Fruit fly (Drosophila melanogaster) whole organism, embryonic: Measurements from ENCODE around the gene Wnt6.

ENCODE experiments used
- Blimp-1 ChIP-seq: fragments of 200-800 bp; sonication (Bioruptor generic); optimal IDR thresholded peaks from 3 replicates; lab custom pipeline; 2018; ENCODE audit warnings: missing biosample characterization, missing genetic modification characterization, mild to moderate bottlenecking, moderate library complexity, missing genetic modification reagents
- C15 ChIP-seq: fragments of 200-800 bp; sonication (Bioruptor generic); IDR thresholded peaks from 3 replicates; pipeline ENCODE4 v1.3.6; 2022; ENCODE audit warnings: missing biosample characterization, missing genetic modification characterization
- CG12071 ChIP-seq: fragments of 200-800 bp; sonication (Bioruptor generic); optimal IDR thresholded peaks from 3 replicates; lab custom pipeline; 2018; ENCODE audit warnings: missing biosample characterization, mild to moderate bottlenecking, missing genetic modification characterization
- CG17829 ChIP-seq: fragments of 200-800 bp; optimal IDR thresholded peaks from 2 replicates; lab custom pipeline; 2019; ENCODE audit warnings: missing biosample characterization, mild to moderate bottlenecking, missing genetic modification characterization, moderate library complexity
- CG17912 ChIP-seq: fragments of 200-800 bp; sonication (Bioruptor generic); optimal IDR thresholded peaks from 2 replicates; lab custom pipeline; 2018; ENCODE audit warnings: missing biosample characterization, mild to moderate bottlenecking, missing genetic modification characterization
- CG2120 ChIP-seq: fragments of 200-800 bp; sonication (Bioruptor generic); optimal IDR thresholded peaks from 3 replicates; lab custom pipeline; 2016; ENCODE audit warnings: missing biosample characterization, missing genetic modification characterization
- CG34422 ChIP-seq: fragments of 200-800 bp; sonication (Bioruptor generic); IDR thresholded peaks from 3 replicates; pipeline ENCODE4 v1.3.6; 2022; ENCODE audit warnings: missing biosample characterization, missing genetic modification characterization
- CG3995 ChIP-seq: fragments of 200-800 bp; sonication (Bioruptor generic); optimal IDR thresholded peaks from 3 replicates; lab custom pipeline; 2016; ENCODE audit warnings: missing biosample characterization, missing genetic modification characterization
- CG6813 ChIP-seq: fragments of 200-800 bp; sonication (Bioruptor generic); optimal IDR thresholded peaks from 2 replicates; lab custom pipeline; 2017; ENCODE audit warnings: missing biosample characterization, missing genetic modification characterization, mild to moderate bottlenecking, moderate library complexity, missing genetic modification reagents
- CG7987 ChIP-seq: fragments of 200-800 bp; sonication (Bioruptor generic); optimal IDR thresholded peaks from 2 replicates; lab custom pipeline; 2018; ENCODE audit warnings: missing biosample characterization, mild to moderate bottlenecking, missing genetic modification characterization, moderate library complexity
- CG9437 ChIP-seq: fragments of 200-800 bp; sonication (Bioruptor generic); optimal IDR thresholded peaks from 2 replicates; lab custom pipeline; 2018; ENCODE audit warnings: missing biosample characterization, mild to moderate bottlenecking, missing genetic modification characterization
- CHES-1-like ChIP-seq: fragments of 200-800 bp; sonication (Bioruptor generic); optimal IDR thresholded peaks from 2 replicates; lab custom pipeline; 2016; ENCODE audit warnings: missing biosample characterization, missing genetic modification characterization
- D19A ChIP-seq: fragments of 200-800 bp; optimal IDR thresholded peaks from 3 replicates; lab custom pipeline; 2019; ENCODE audit warnings: missing biosample characterization, mild to moderate bottlenecking, missing genetic modification characterization, moderate library complexity
- Dfd ChIP-seq, 2 experiments: fragments of >200 bp; optimal IDR thresholded peaks; 2 replicates each; lab custom pipeline; 2017; ENCODE audit warnings: missing biosample characterization in 2 of 2, missing genetic modification characterization in 2 of 2
- Eip74EF ChIP-seq, 2 experiments: fragments of 200-800 bp in 1 of 2; fragments of >200 bp in 1 of 2; sonication (Bioruptor generic) in 1 of 2; optimal IDR thresholded peaks; 2 replicates each; lab custom pipeline; 2017 to 2019; ENCODE audit warnings: missing biosample characterization in 2 of 2, missing genetic modification characterization in 2 of 2, mild to moderate bottlenecking in 1 of 2, moderate library complexity in 1 of 2
- Fer3 ChIP-seq: fragments of 200-800 bp; sonication (Bioruptor generic); optimal IDR thresholded peaks from 2 replicates; lab custom pipeline; 2018; ENCODE audit warnings: missing biosample characterization, mild to moderate bottlenecking, missing genetic modification characterization, moderate library complexity
- HHEX ChIP-seq: fragments of 200-800 bp; sonication (Bioruptor generic); optimal IDR thresholded peaks from 3 replicates; lab custom pipeline; 2017; ENCODE audit warnings: missing biosample characterization, mild to moderate bottlenecking, missing genetic modification characterization, missing genetic modification reagents
- HmgD ChIP-seq: fragments of 200-800 bp; sonication (Bioruptor generic); optimal IDR thresholded peaks from 3 replicates; lab custom pipeline; 2016; ENCODE audit warnings: missing biosample characterization, missing genetic modification characterization
- Hr78 ChIP-seq, 2 experiments: fragments of 200-800 bp in 1 of 2; fragments of >200 bp in 1 of 2; sonication (Bioruptor generic) in 1 of 2; optimal IDR thresholded peaks; 2 replicates each; lab custom pipeline; 2017 to 2019; ENCODE audit warnings: missing biosample characterization in 2 of 2, missing genetic modification characterization in 2 of 2, mild to moderate bottlenecking in 1 of 2, moderate library complexity in 1 of 2
- Mad ChIP-seq: fragments of 200-800 bp; sonication (Bioruptor generic); optimal IDR thresholded peaks from 2 replicates; lab custom pipeline; 2016; ENCODE audit warnings: missing biosample characterization, missing genetic modification characterization
- Max ChIP-seq: fragments of 200-800 bp; sonication (Bioruptor generic); optimal IDR thresholded peaks from 2 replicates; lab custom pipeline; 2016; ENCODE audit warnings: missing biosample characterization, mild to moderate bottlenecking, missing genetic modification characterization
- Xbp1 ChIP-seq: fragments of 200-800 bp; sonication (Bioruptor generic); optimal IDR thresholded peaks from 3 replicates; lab custom pipeline; 2016; ENCODE audit warnings: missing biosample characterization, mild to moderate bottlenecking, missing genetic modification characterization
- ara ChIP-seq: fragments of 200-800 bp; sonication (Bioruptor generic); IDR thresholded peaks from 2 replicates; pipeline ENCODE4 v1.3.6; 2022; ENCODE audit warnings: missing biosample characterization, missing genetic modification characterization
- az2 ChIP-seq: fragments of 200-800 bp; sonication (Bioruptor generic); optimal IDR thresholded peaks from 3 replicates; lab custom pipeline; 2016; ENCODE audit warnings: missing biosample characterization, missing genetic modification characterization
- bcd ChIP-seq: fragments of 200-800 bp; sonication (Bioruptor generic); optimal IDR thresholded peaks from 2 replicates; lab custom pipeline; 2017; ENCODE audit warnings: missing biosample characterization, mild to moderate bottlenecking, missing genetic modification characterization
- btn ChIP-seq: fragments of 200-800 bp; sonication (Bioruptor generic); optimal IDR thresholded peaks from 2 replicates; lab custom pipeline; 2016; ENCODE audit warnings: missing biosample characterization, missing genetic modification characterization
- chm ChIP-seq: fragments of 200-800 bp; sonication (Bioruptor generic); IDR thresholded peaks from 2 replicates; pipeline ENCODE4 v1.3.6; 2022; ENCODE audit warnings: missing biosample characterization, missing genetic modification characterization
- corto ChIP-seq: fragments of 200-800 bp; sonication (Bioruptor generic); optimal IDR thresholded peaks from 2 replicates; lab custom pipeline; 2016; ENCODE audit warnings: missing biosample characterization, mild to moderate bottlenecking, missing genetic modification characterization, moderate library complexity
- croc ChIP-seq: fragments of 200-800 bp; sonication (Bioruptor generic); conservative IDR thresholded peaks from 3 replicates; pipeline ENCODE4 v1.3.6; 2022; ENCODE audit warnings: missing biosample characterization, missing genetic modification characterization
- ewg ChIP-seq: fragments of 200-800 bp; sonication (Bioruptor generic); optimal IDR thresholded peaks from 3 replicates; lab custom pipeline; 2017; ENCODE audit warnings: mild to moderate bottlenecking, missing biosample characterization, missing genetic modification reagents, missing genetic modification characterization
- fd102C ChIP-seq: fragments of 200-800 bp; sonication (Bioruptor generic); optimal IDR thresholded peaks from 2 replicates; lab custom pipeline; 2018; ENCODE audit warnings: missing biosample characterization, mild to moderate bottlenecking, missing genetic modification characterization, moderate library complexity
- gcm2 ChIP-seq: fragments of 200-800 bp; sonication (Bioruptor generic); optimal IDR thresholded peaks from 2 replicates; lab custom pipeline; 2016; ENCODE audit warnings: missing biosample characterization, missing genetic modification characterization
- insv ChIP-seq, 2 experiments: fragments of 200-800 bp; sonication (Bioruptor generic); optimal IDR thresholded peaks; 3 replicates each; lab custom pipeline; 2016 to 2018; ENCODE audit warnings: missing biosample characterization in 2 of 2, missing genetic modification characterization in 2 of 2
- kni ChIP-seq: fragments of 200-800 bp; sonication (Bioruptor generic); optimal IDR thresholded peaks from 3 replicates; lab custom pipeline; 2017; ENCODE audit warnings: mild to moderate bottlenecking, missing biosample characterization, missing genetic modification reagents, missing genetic modification characterization
- lbe ChIP-seq: fragments of 200-800 bp; sonication (Bioruptor generic); optimal IDR thresholded peaks from 2 replicates; lab custom pipeline; 2016; ENCODE audit warnings: missing biosample characterization, mild to moderate bottlenecking, missing genetic modification characterization
- nerfin-2 ChIP-seq: fragments of 200-800 bp; sonication (Bioruptor generic); IDR thresholded peaks from 2 replicates; pipeline ENCODE4 v1.3.6; 2022; ENCODE audit warnings: missing biosample characterization, missing genetic modification characterization; ENCODE audit not compliant: partially characterized antibody
- onecut ChIP-seq: fragments of 200-800 bp; sonication (Bioruptor generic); IDR thresholded peaks from 2 replicates; pipeline ENCODE4 v1.3.6; 2022; ENCODE audit warnings: missing biosample characterization, missing genetic modification characterization
- pnt ChIP-seq: fragments of 200-800 bp; sonication (Bioruptor generic); optimal IDR thresholded peaks from 3 replicates; lab custom pipeline; 2016; ENCODE audit warnings: missing biosample characterization, missing genetic modification characterization
- repo ChIP-seq: fragments of 200-800 bp; sonication (Bioruptor generic); optimal IDR thresholded peaks from 2 replicates; lab custom pipeline; 2016; ENCODE audit warnings: missing biosample characterization, missing genetic modification characterization
- row ChIP-seq: fragments of 200-800 bp; sonication (Bioruptor generic); IDR thresholded peaks from 3 replicates; pipeline ENCODE4 v1.3.6; 2022; ENCODE audit warnings: missing biosample characterization, missing genetic modification characterization
- slp2 ChIP-seq: fragments of 200-800 bp; sonication (Bioruptor generic); optimal IDR thresholded peaks from 2 replicates; lab custom pipeline; 2016; ENCODE audit warnings: missing biosample characterization, missing genetic modification characterization
- so ChIP-seq: fragments of 200-800 bp; sonication (Bioruptor generic); IDR thresholded peaks from 3 replicates; pipeline ENCODE4 v1.3.6; 2022; ENCODE audit warnings: missing biosample characterization, missing genetic modification characterization
- sqz ChIP-seq: fragments of 200-800 bp; sonication (Bioruptor generic); optimal IDR thresholded peaks from 3 replicates; lab custom pipeline; 2018; ENCODE audit warnings: missing biosample characterization, mild to moderate bottlenecking, missing genetic modification characterization
- tin ChIP-seq: fragments of 200-800 bp; sonication (Bioruptor generic); optimal IDR thresholded peaks from 3 replicates; lab custom pipeline; 2016; ENCODE audit warnings: missing biosample characterization, missing genetic modification characterization
- unc-4 ChIP-seq: fragments of 200-800 bp; sonication (Bioruptor generic); IDR thresholded peaks from 2 replicates; pipeline ENCODE4 v1.3.6; 2022; ENCODE audit warnings: missing biosample characterization, missing genetic modification characterization; ENCODE audit not compliant: partially characterized antibody
- zfh1 ChIP-seq: fragments of 200-800 bp; sonication (Bioruptor generic); IDR thresholded peaks from 3 replicates; pipeline ENCODE4 v1.3.6; 2022; ENCODE audit warnings: missing biosample characterization, missing genetic modification characterization

The Wnt6 gene

DNA sequence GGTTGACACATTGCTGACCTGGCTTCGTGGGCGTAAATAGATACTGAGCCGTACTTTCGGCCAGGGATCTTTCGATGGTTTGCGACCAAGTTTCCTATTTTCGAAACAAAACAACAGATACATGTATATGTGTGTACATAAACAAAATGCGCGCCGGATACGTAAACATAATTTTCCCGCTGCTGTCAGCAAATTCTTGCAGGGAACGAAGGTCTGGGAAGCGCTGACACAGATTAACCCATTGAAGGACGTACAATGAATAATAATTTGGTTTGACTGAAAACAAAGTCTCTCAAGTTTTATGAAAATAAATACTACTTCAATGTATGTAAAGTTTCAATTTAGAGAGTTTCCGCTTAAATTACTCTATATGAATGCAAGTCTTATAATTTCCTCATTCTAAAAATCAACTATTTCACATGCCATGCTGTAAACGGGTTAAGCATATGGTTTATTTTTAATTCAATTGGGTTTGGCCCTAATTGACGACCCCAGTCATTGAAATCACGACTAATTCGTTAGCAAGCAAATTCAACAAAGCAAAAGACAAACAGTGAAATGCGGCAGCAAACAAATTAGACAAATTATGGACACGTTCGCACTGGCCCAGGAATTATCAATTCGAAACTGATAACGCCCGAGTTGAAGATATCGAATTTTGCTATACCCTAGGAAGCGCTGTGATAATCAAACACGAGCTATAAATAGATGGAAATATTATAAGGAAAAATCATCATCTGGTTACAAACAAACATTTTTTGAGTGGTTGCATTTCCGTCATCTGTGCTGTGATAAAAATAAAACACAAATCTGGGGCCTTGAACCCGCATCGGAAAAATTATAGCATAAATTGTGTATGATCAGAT, 53.3 kb downstream of the Wnt6 start (continued):
- no peak for TF ChIP-seq Mad (GFP tag; lab: Kevin White, UChicago)
- TF ChIP-seq az2 (GFP tag; lab: Kevin White, UChicago): no peak
- no peak for TF ChIP-seq Max (GFP tag; lab: Kevin White, UChicago)
- TF ChIP-seq CG34422 (GFP tag; lab: Robert Waterston, UW): 0 out of 3 replicates have a peak, but pooled peaks have one; percentile 26
- no peak for TF ChIP-seq tin (GFP tag; lab: Kevin White, UChicago)
- TF ChIP-seq HHEX (GFP tag; lab: Kevin White, UChicago): peak; percentile 34
- TF ChIP-seq sqz: no peak
- TF ChIP-seq CG7987 (GFP tag; lab: Kevin White, UChicago): peak; percentile 10
- no peak for TF ChIP-seq Fer3 (tag; lab: Kevin White, UChicago)
- TF ChIP-seq so (GFP tag; lab: Robert Waterston, UW): 0 out of 3 replicates have a peak, but pooled peaks have one; percentile 16
- TF ChIP-seq CG6813 (GFP tag; lab: Kevin White, UChicago): peak; percentile 17
- TF ChIP-seq CHES-1-like: no peak
- TF ChIP-seq CG12071: peak; percentile 42
- TF ChIP-seq D19A (tag; lab: Kevin White, UChicago): peak; percentile 47
- TF ChIP-seq btn (GFP tag; lab: Kevin White, UChicago): no peak

DNA sequence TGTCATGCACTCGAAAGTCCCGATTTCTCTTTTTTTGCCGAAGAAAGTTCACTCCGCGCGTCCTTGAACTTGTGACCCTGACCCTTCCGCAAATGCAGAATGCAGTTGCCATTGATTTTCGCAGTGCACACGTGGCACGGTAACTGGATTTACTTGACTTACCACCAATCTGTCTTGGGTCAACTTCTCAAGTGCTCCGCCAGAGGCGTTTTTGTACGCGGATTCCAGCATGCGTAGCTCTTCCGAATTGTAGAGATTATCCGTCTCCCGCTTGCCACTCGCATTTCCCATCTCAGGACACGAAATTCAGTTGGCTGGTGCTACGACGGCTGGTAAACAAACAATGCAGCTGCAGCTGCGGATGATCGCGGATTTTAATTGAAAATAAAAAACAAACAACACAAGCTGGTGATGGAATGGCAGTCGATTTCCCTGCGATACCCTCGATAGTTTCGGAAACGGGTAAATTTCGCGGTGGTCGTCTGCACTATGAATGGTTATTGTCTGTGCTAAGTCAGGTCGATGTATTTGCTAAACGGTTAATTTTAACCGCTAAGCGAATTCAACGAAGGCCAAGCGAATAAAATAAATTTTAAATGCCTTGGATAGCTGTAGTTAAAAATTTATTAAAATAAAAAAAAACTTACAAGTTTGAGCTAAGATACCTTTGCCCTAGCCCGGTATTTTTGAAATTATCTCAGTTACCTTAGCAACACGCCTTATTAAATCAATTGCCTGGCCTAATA, 54.5 kb downstream of the Wnt6 start, which contains the start of the genes CG5149 and gudu:
TSS of gene CG5149 (minus strand) at position 441 of the 746 bp plus-strand sequence.
TSS of gene gudu (plus strand) at position 696 of the 746 bp plus-strand sequence.
- TF ChIP-seq nerfin-2 (GFP tag; lab: Robert Waterston, UW): peak; percentile 77
- TF ChIP-seq CG2120 (GFP tag; lab: Kevin White, UChicago): no peak
- TF ChIP-seq unc-4 (GFP tag; lab: Robert Waterston, UW): peak; percentile 88
- TF ChIP-seq Blimp-1 (GFP tag; lab: Kevin White, UChicago): peak; percentile 13
- TF ChIP-seq croc (GFP tag; lab: Robert Waterston, UW): no peak
- no peak for TF ChIP-seq repo
- TF ChIP-seq kni (GFP tag; lab: Kevin White, UChicago): no peak
- TF ChIP-seq Xbp1 (GFP tag; lab: Kevin White, UChicago): no peak
- no peak for TF ChIP-seq Dfd (GFP tag; optimal IDR thresholded peaks at IDR 0.05; lab: Kevin White, UChicago)
- no peak for TF ChIP-seq ara (GFP tag; lab: Robert Waterston, UW)
- TF ChIP-seq CG3995 (GFP tag; lab: Kevin White, UChicago): no peak
- no peak for TF ChIP-seq onecut (GFP tag; lab: Robert Waterston, UW)
- TF ChIP-seq slp2: no peak
- no peak for TF ChIP-seq CG9437
- no peak for TF ChIP-seq gcm2 (GFP tag; lab: Kevin White, UChicago)
- no peak for TF ChIP-seq C15 (GFP tag; lab: Robert Waterston, UW)
- no peak for TF ChIP-seq corto (GFP tag; lab: Kevin White, UChicago)
- no peak for TF ChIP-seq lbe (GFP tag; lab: Kevin White, UChicago)
- TF ChIP-seq bcd (GFP tag; lab: Kevin White, UChicago): peak; percentile 40
- no peak for TF ChIP-seq CG17912
- TF ChIP-seq chm (GFP tag; lab: Robert Waterston, UW): no peak
- no peak for TF ChIP-seq insv (GFP tag; optimal IDR thresholded peaks at IDR 0.05; lab: Kevin White, UChicago)
- TF ChIP-seq fd102C (GFP tag; lab: Kevin White, UChicago): no peak
- no peak for TF ChIP-seq ewg (GFP tag; lab: Kevin White, UChicago)
- TF ChIP-seq HmgD (GFP tag; lab: Kevin White, UChicago): peak; percentile 24
- TF ChIP-seq Eip74EF (GFP tag; optimal IDR thresholded peaks at IDR 0.05; lab: Kevin White, UChicago): no peak
- peak; percentile 22; the same call in 1 of the 3 replicates for TF ChIP-seq row (GFP tag; lab: Robert Waterston, UW)
- TF ChIP-seq zfh1 (GFP tag; lab: Robert Waterston, UW): 0 out of 3 replicates have a peak, but pooled peaks have one; percentile 21
- peak in 1 of 2 experiments; percentile 90 for TF ChIP-seq Hr78 (GFP tag; optimal IDR thresholded peaks at IDR 0.05; lab: Kevin White, UChicago)
- TF ChIP-seq pnt (GFP tag; lab: Kevin White, UChicago): no peak
- TF ChIP-seq so (GFP tag; lab: Robert Waterston, UW): no peak
- peak; percentile 60 for TF ChIP-seq CG17829 (tag; lab: Kevin White, UChicago)
